Worm (Caenorhabditis elegans): ENCODE data around the gene C01G6.4.
A peak's percentile ranks its signal among the peaks of the same experiment; 100 is the strongest.

- no peak for TF ChIP-seq rnt-1 (tag; optimal IDR thresholded peaks at IDR 0.05)
- no peak for TF ChIP-seq jun-1 (tag; optimal IDR thresholded peaks at IDR 0.05)
- no peak for TF ChIP-seq nhr-90 (tag; optimal IDR thresholded peaks at IDR 0.05; ENCODE audit: poor library complexity)
- TF ChIP-seq fkh-10 (GFP tag; optimal IDR thresholded peaks at IDR 0.05), result no peak
- no peak for TF ChIP-seq Y116A8C.19 (tag; optimal IDR thresholded peaks at IDR 0.05; ENCODE audit: borderline replicate concordance)
- TF ChIP-seq tbx-2 (tag; optimal IDR thresholded peaks at IDR 0.05), result no peak
- no peak for TF ChIP-seq elt-3 (tag; optimal IDR thresholded peaks at IDR 0.05)
- TF ChIP-seq ceh-82 (tag; optimal IDR thresholded peaks at IDR 0.05), result peak in 1 of 3 experiments; percentile 15
Observed at ce11 chrII:9303545-9303944, 30.7 kb upstream of the C01G6.4 start.

Measured in whole organism, L1 larva.